Fruit fly (Drosophila melanogaster): ENCODE results near the gene ICA69.

The ICA69 gene

dm6 chr3L:21172527-21173253 lies 41.4 kb downstream of the ICA69 start, which contains the start of the genes chb and AsnS (continued):
- TF ChIP-seq fd102C (GFP tag; optimal IDR thresholded peaks at IDR 0.05) (no peak), CG11093 (GFP tag; IDR thresholded peaks at IDR 0.05) (peak; percentile 81), CG11696 (GFP tag; IDR thresholded peaks at IDR 0.05) (peak; percentile 82), CG10979 (tag; optimal IDR thresholded peaks at IDR 0.05) (peak; percentile 88), Hr78 (GFP tag; optimal IDR thresholded peaks at IDR 0.05) (peak in 1 of 2 experiments; percentile 51), CG30020 (tag; optimal IDR thresholded peaks at IDR 0.05) (peak; percentile 9), CG15479 (GFP tag; optimal IDR thresholded peaks at IDR 0.05) (no peak), CG9932 (GFP tag; IDR thresholded peaks at IDR 0.05) (peak; percentile 91), lov (optimal IDR thresholded peaks at IDR 0.05) (no peak), lov (GFP tag; IDR thresholded peaks at IDR 0.05) (peak; percentile 64; the same call in 1 of the 3 replicates), unc-4 (GFP tag; IDR thresholded peaks at IDR 0.05; ENCODE audit: partially characterized antibody) (no peak), hbn (GFP tag; IDR thresholded peaks at IDR 0.05; ENCODE audit: partially characterized antibody) (no peak), ash1 (GFP tag; optimal IDR thresholded peaks at IDR 0.05) (no peak), CG16863 (GFP tag; optimal IDR thresholded peaks at IDR 0.05) (peak; percentile 57), D (optimal IDR thresholded peaks at IDR 0.05) (no peak), D (GFP tag; optimal IDR thresholded peaks at IDR 0.05) (peak; percentile 71), CG31388 (GFP tag; optimal IDR thresholded peaks at IDR 0.05) (peak; percentile 48), CG33557 (GFP tag; optimal IDR thresholded peaks at IDR 0.05) (no peak), cwo (GFP tag; optimal IDR thresholded peaks at IDR 0.05) (peak; percentile 77), Nf-YB (GFP tag; optimal IDR thresholded peaks at IDR 0.05) (peak; percentile 76), CG10274 (GFP tag; optimal IDR thresholded peaks at IDR 0.05) (peak; percentile 56), Atf6 (GFP tag; IDR thresholded peaks at IDR 0.05) (peak; percentile 94), CG31441 (GFP tag; IDR thresholded peaks at IDR 0.05) (peak; percentile 88), lola (GFP tag; optimal IDR thresholded peaks at IDR 0.05) (peak in 1 of 3 experiments; percentile 63), jigr1 (GFP tag; IDR thresholded peaks at IDR 0.05) (peak; percentile 67; the same call in 2 of the 3 replicates), Hr3 (GFP tag; optimal IDR thresholded peaks at IDR 0.05) (peak; percentile 84), esg (GFP tag; conservative IDR thresholded peaks at IDR 0.05) (peak; percentile 89), gt (GFP tag; IDR thresholded peaks at IDR 0.05) (peak; percentile 58), salm (tag; optimal IDR thresholded peaks at IDR 0.05) (peak; percentile 87), CG9437 (GFP tag; optimal IDR thresholded peaks at IDR 0.05) (peak; percentile 82), CG2678 (tag; optimal IDR thresholded peaks at IDR 0.05) (peak; percentile 95), CG4282 (GFP tag; optimal IDR thresholded peaks at IDR 0.05) (no peak), yki (optimal IDR thresholded peaks at IDR 0.05) (no peak), CG10543 (GFP tag; optimal IDR thresholded peaks at IDR 0.05) (peak; percentile 19), Bdp1 (GFP tag; optimal IDR thresholded peaks at IDR 0.05) (peak; percentile 25), CG34224 (GFP tag; IDR thresholded peaks at IDR 0.05; ENCODE audit: partially characterized antibody) (no peak), luna (GFP tag; optimal IDR thresholded peaks at IDR 0.05) (peak; percentile 59), CG6854 (GFP tag; optimal IDR thresholded peaks at IDR 0.05) (peak; percentile 86), sd (tag; optimal IDR thresholded peaks at IDR 0.05) (peak; percentile 76), CG18619 (GFP tag; optimal IDR thresholded peaks at IDR 0.05) (peak; percentile 85), CG6654 (GFP tag; optimal IDR thresholded peaks at IDR 0.05) (peak; percentile 53), CG15011 (GFP tag; optimal IDR thresholded peaks at IDR 0.05) (peak; percentile 80), CG16813 (GFP tag; IDR thresholded peaks at IDR 0.05; ENCODE audit: partially characterized antibody) (no peak), CG13894 (tag; optimal IDR thresholded peaks at IDR 0.05) (peak; percentile 10), Kr (GFP tag; optimal IDR thresholded peaks at IDR 0.05) (no peak), HmgD (GFP tag; optimal IDR thresholded peaks at IDR 0.05) (no peak), CG1602 (GFP tag; optimal IDR thresholded peaks at IDR 0.05) (peak; percentile 81), ewg (GFP tag; optimal IDR thresholded peaks at IDR 0.05) (peak; percentile 71), chm (GFP tag; IDR thresholded peaks at IDR 0.05) (peak; percentile 76; the same call in 1 of the 2 replicates)

Measured in whole organism, embryonic.